Worm (Caenorhabditis elegans) whole organism, early embryonic: ENCODE measurements around the gene T13C5.2.
A peak's percentile ranks its signal among the peaks of the same experiment; 100 is the strongest.

Source experiments
- B0310.2 ChIP-seq: sonication (generic microtip); optimal IDR thresholded peaks from 2 replicates; lab custom pipeline; 2016; ENCODE audit warnings: mild to moderate bottlenecking, missing genetic modification characterization, missing compliant biosample characterization
- F13C5.2 ChIP-seq: sonication (generic microtip); optimal IDR thresholded peaks from 2 replicates; lab custom pipeline; 2017; ENCODE audit warnings: mild to moderate bottlenecking, missing genetic modification characterization, inconsistent platforms, missing compliant biosample characterization
- aly-1 ChIP-seq: sonication (generic microtip); optimal IDR thresholded peaks from 2 replicates; lab custom pipeline; 2016; ENCODE audit warnings: missing genetic modification characterization, missing compliant biosample characterization
- ama-1 ChIP-seq: fragments of 150-350 bp; optimal IDR thresholded peaks from 2 replicates; lab custom pipeline; 2014
- ceh-13 ChIP-seq: fragments of 200-800 bp; sonication (Bioruptor generic); optimal IDR thresholded peaks from 2 replicates; lab custom pipeline; 2018; ENCODE audit warnings: mild to moderate bottlenecking, missing genetic modification characterization, missing compliant biosample characterization
- ceh-36 ChIP-seq: sonication (generic microtip); optimal IDR thresholded peaks from 2 replicates; lab custom pipeline; 2016; ENCODE audit warnings: missing genetic modification characterization, inconsistent platforms, missing compliant biosample characterization
- ets-7 ChIP-seq: sonication (generic microtip); optimal IDR thresholded peaks from 2 replicates; lab custom pipeline; 2016; ENCODE audit warnings: missing genotype, missing genetic modification characterization, missing compliant biosample characterization
- flt-1 ChIP-seq: fragments of 200-800 bp; sonication (Bioruptor generic); IDR thresholded peaks from 2 replicates; pipeline ENCODE4 v1.3.6; 2022; ENCODE audit warnings: missing genetic modification characterization, missing compliant biosample characterization
- hmbx-1 ChIP-seq: sonication (generic microtip); optimal IDR thresholded peaks from 2 replicates; lab custom pipeline; 2016; ENCODE audit warnings: mild to moderate bottlenecking, missing genetic modification characterization, missing compliant biosample characterization
- hmg-4 ChIP-seq: fragments of 200-800 bp; sonication (Bioruptor generic); optimal IDR thresholded peaks from 2 replicates; lab custom pipeline; 2018; ENCODE audit warnings: mild to moderate bottlenecking, missing genetic modification characterization, missing compliant biosample characterization
- hnd-1 ChIP-seq: sonication (generic microtip); optimal IDR thresholded peaks from 2 replicates; lab custom pipeline; 2016; ENCODE audit warnings: missing genetic modification characterization, missing compliant biosample characterization
- pes-1 ChIP-seq: fragments of 200-800 bp; sonication (Bioruptor generic); IDR thresholded peaks from 2 replicates; pipeline ENCODE4 v1.3.6; 2022; ENCODE audit warnings: missing genetic modification reagents, missing genetic modification characterization, missing compliant biosample characterization
- scrt-1 ChIP-seq: fragments of 200-800 bp; sonication (Bioruptor generic); IDR thresholded peaks from 2 replicates; pipeline ENCODE4 v1.3.6; 2022; ENCODE audit warnings: missing genetic modification characterization, missing compliant biosample characterization
- sea-1 ChIP-seq: fragments of 200-800 bp; sonication (Bioruptor generic); conservative IDR thresholded peaks from 2 replicates; pipeline ENCODE4 v1.3.6; 2022; ENCODE audit warnings: missing genetic modification characterization, missing compliant biosample characterization
- tbx-11 ChIP-seq: fragments of 200-800 bp; sonication (Bioruptor generic); IDR thresholded peaks from 2 replicates; pipeline ENCODE4 v1.3.6; 2022; ENCODE audit warnings: missing genetic modification characterization, missing compliant biosample characterization
- tbx-37 ChIP-seq: fragments of 200-800 bp; sonication (Bioruptor generic); conservative IDR thresholded peaks from 2 replicates; pipeline ENCODE4 v1.3.6; 2022; ENCODE audit warnings: missing genetic modification reagents, missing genetic modification characterization, missing compliant biosample characterization
- tra-4 ChIP-seq: sonication (generic microtip); optimal IDR thresholded peaks from 2 replicates; lab custom pipeline; 2017; ENCODE audit warnings: missing genetic modification characterization, missing compliant biosample characterization

Gene T13C5.2

ce11 chrX:6207687-6208088 lies 22.9 kb downstream of the T13C5.2 start, which contains the start of gene T13C5.6:
T13C5.6 (minus strand) TSS chrX:6207687.
- TF ChIP-seq flt-1 (GFP tag; lab: Robert Waterston, UW) (peak; percentile 95), hnd-1 (tag; lab: Kevin White, UChicago) (peak; percentile 95), B0310.2 (peak; percentile 96), ets-7 (tag; lab: Kevin White, UChicago) (peak; percentile 96), tbx-37 (GFP tag; lab: Robert Waterston, UW) (peak; percentile 98), F13C5.2 (tag; lab: Kevin White, UChicago) (peak; percentile 99), aly-1 (tag; lab: Kevin White, UChicago) (peak; percentile 98), hmg-4 (GFP tag; lab: Kevin White, UChicago) (peak; percentile 100), scrt-1 (GFP tag; lab: Robert Waterston, UW) (peak; percentile 94), ceh-36 (peak; percentile 93), tra-4 (tag; lab: Kevin White, UChicago) (peak; percentile 95), sea-1 (GFP tag; lab: Robert Waterston, UW) (peak; percentile 98), hmbx-1 (tag; lab: Kevin White, UChicago) (peak; percentile 85), ama-1 (lab: Kevin White, UChicago) (peak; percentile 58), tbx-11 (GFP tag; lab: Robert Waterston, UW) (peak; percentile 97), pes-1 (GFP tag; lab: Robert Waterston, UW) (peak; percentile 98), ceh-13 (GFP tag; lab: Kevin White, UChicago) (peak; percentile 93)

ce11 chrX:6208463-6208862 lies 23.7 kb downstream of the T13C5.2 start, which contains the start of gene C14F11.7:
C14F11.7 (minus strand) TSS chrX:6208563.
- no peak for TF ChIP-seq F13C5.2 (tag; lab: Kevin White, UChicago)
- no peak for TF ChIP-seq pes-1 (GFP tag; lab: Robert Waterston, UW)
- TF ChIP-seq ets-7 (tag; lab: Kevin White, UChicago): no peak
- no peak for TF ChIP-seq tbx-11 (GFP tag; lab: Robert Waterston, UW)

ce11 chrX:6211322-6211820 lies 26.6 kb downstream of the T13C5.2 start:
- no peak for TF ChIP-seq flt-1 (GFP tag; lab: Robert Waterston, UW)
- no peak for TF ChIP-seq tbx-37 (GFP tag; lab: Robert Waterston, UW)
- TF ChIP-seq ama-1 (lab: Kevin White, UChicago): no peak
- TF ChIP-seq tra-4 (tag; lab: Kevin White, UChicago): no peak
- no peak for TF ChIP-seq pes-1 (GFP tag; lab: Robert Waterston, UW)
- TF ChIP-seq tbx-11 (GFP tag; lab: Robert Waterston, UW): no peak
- no peak for TF ChIP-seq ceh-36
- TF ChIP-seq ets-7 (tag; lab: Kevin White, UChicago): no peak
- no peak for TF ChIP-seq F13C5.2 (tag; lab: Kevin White, UChicago)

ce11 chrX:6216551-6216950 lies 31.7 kb downstream of the T13C5.2 start, which contains the start of gene lrch-1:
lrch-1 (minus strand) TSS chrX:6216651.
- no peak for TF ChIP-seq F13C5.2 (tag; lab: Kevin White, UChicago)
- TF ChIP-seq flt-1 (GFP tag; lab: Robert Waterston, UW): no peak
- no peak for TF ChIP-seq B0310.2
- TF ChIP-seq pes-1 (GFP tag; lab: Robert Waterston, UW): no peak
- TF ChIP-seq ceh-36: no peak
- no peak for TF ChIP-seq ceh-13 (GFP tag; lab: Kevin White, UChicago)

ce11 chrX:6219892-6220291 lies 35.1 kb downstream of the T13C5.2 start:
- TF ChIP-seq B0310.2: no peak
- no peak for TF ChIP-seq tra-4 (tag; lab: Kevin White, UChicago)
- 0 out of 2 replicates have a peak, but pooled peaks have one; percentile 42 for TF ChIP-seq sea-1 (GFP tag; lab: Robert Waterston, UW)
- TF ChIP-seq ama-1 (lab: Kevin White, UChicago): no peak
- TF ChIP-seq ceh-13 (GFP tag; lab: Kevin White, UChicago): peak; percentile 13
- peak; percentile 44 for TF ChIP-seq ets-7 (tag; lab: Kevin White, UChicago)
- 0 out of 2 replicates have a peak, but pooled peaks have one; percentile 63 for TF ChIP-seq scrt-1 (GFP tag; lab: Robert Waterston, UW)
- peak; percentile 55 for TF ChIP-seq aly-1 (tag; lab: Kevin White, UChicago)
- TF ChIP-seq tbx-37 (GFP tag; lab: Robert Waterston, UW): peak; percentile 70
- peak; percentile 62 for TF ChIP-seq F13C5.2 (tag; lab: Kevin White, UChicago)
- no peak for TF ChIP-seq hmbx-1 (tag; lab: Kevin White, UChicago)
- TF ChIP-seq hnd-1 (tag; lab: Kevin White, UChicago): peak; percentile 38
- TF ChIP-seq ceh-36: peak; percentile 50
- peak; percentile 58 for TF ChIP-seq flt-1 (GFP tag; lab: Robert Waterston, UW)
- TF ChIP-seq pes-1 (GFP tag; lab: Robert Waterston, UW): peak; percentile 81
- TF ChIP-seq tbx-11 (GFP tag; lab: Robert Waterston, UW): peak; percentile 53; the same call in 1 of the 2 replicates
- peak; percentile 55 for TF ChIP-seq hmg-4 (GFP tag; lab: Kevin White, UChicago)

- TF ChIP-seq aly-1 (tag; lab: Kevin White, UChicago) (no peak), ceh-13 (GFP tag; lab: Kevin White, UChicago) (no peak), scrt-1 (GFP tag; lab: Robert Waterston, UW) (no peak), hmg-4 (GFP tag; lab: Kevin White, UChicago) (no peak), tbx-11 (GFP tag; lab: Robert Waterston, UW) (no peak)
These were observed 36.3 kb downstream of the T13C5.2 start for ce11 chrX:6221097-6221496.

ce11 chrX:6224841-6225240 lies 40.0 kb downstream of the T13C5.2 start:
- TF ChIP-seq hmg-4 (GFP tag; lab: Kevin White, UChicago) (peak; percentile 15), tra-4 (tag; lab: Kevin White, UChicago) (no peak)
